Worm (Caenorhabditis elegans): Measurements from ENCODE around the gene puf-9.

DNA sequence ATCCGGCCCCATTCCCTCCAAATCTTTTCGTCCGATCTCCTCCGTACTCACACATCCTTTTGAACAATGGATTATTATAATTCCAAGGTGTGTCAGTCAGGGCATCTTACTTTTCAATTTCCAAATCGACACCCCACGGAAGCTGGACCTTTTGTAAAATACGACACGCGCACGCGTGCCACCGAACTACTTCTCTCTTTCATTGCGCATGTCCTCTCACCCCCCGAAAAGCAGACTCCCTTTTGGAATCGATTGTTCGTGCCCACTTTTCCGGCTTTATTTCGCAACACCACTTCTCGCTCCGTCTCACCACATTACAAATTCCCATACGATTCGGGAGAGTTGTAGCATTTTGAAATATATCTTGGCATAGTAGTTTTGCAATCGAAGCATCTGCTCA lies 5.9 kb downstream of the puf-9 start:
- TF ChIP-seq egl-27 (tag; optimal IDR thresholded peaks at IDR 0.05) (no peak), unc-55 (GFP tag; optimal IDR thresholded peaks at IDR 0.05) (peak; percentile 84), aly-2 (tag; optimal IDR thresholded peaks at IDR 0.05) (no peak), unc-62 (GFP tag; optimal IDR thresholded peaks at IDR 0.05) (no peak), F13H6.1 (tag; optimal IDR thresholded peaks at IDR 0.05) (no peak), nhr-21 (tag; optimal IDR thresholded peaks at IDR 0.05) (no peak), nhr-77 (tag; optimal IDR thresholded peaks at IDR 0.05) (no peak), sma-3 (GFP tag; optimal IDR thresholded peaks at IDR 0.05) (no peak), mbf-1 (tag; optimal IDR thresholded peaks at IDR 0.05) (no peak), snpc-4 (tag; optimal IDR thresholded peaks at IDR 0.05) (peak; percentile 1), fos-1 (tag; optimal IDR thresholded peaks at IDR 0.05) (no peak), skn-1 (tag; optimal IDR thresholded peaks at IDR 0.05) (no peak), lin-39 (tag; optimal IDR thresholded peaks at IDR 0.05) (no peak)
